Fruit fly (Drosophila melanogaster) whole organism, embryonic: ENCODE data around the gene CG14930.

ENCODE experiments used
- Atf3 ChIP-seq: fragments of 200-800 bp; sonication (Bioruptor generic); optimal IDR thresholded peaks from 3 replicates; lab custom pipeline; 2016; ENCODE audit warnings: missing biosample characterization, missing genetic modification characterization
- Blimp-1 ChIP-seq: fragments of 200-800 bp; sonication (Bioruptor generic); optimal IDR thresholded peaks from 3 replicates; lab custom pipeline; 2018; ENCODE audit warnings: missing biosample characterization, missing genetic modification characterization, mild to moderate bottlenecking, moderate library complexity, missing genetic modification reagents
- CG10979 ChIP-seq: fragments of 200-800 bp; sonication (Bioruptor generic); optimal IDR thresholded peaks from 2 replicates; lab custom pipeline; 2018; ENCODE audit warnings: missing biosample characterization, mild to moderate bottlenecking, missing genetic modification characterization, moderate library complexity
- CG12104 ChIP-seq: fragments of 200-800 bp; sonication (Bioruptor generic); optimal IDR thresholded peaks from 3 replicates; lab custom pipeline; 2016; ENCODE audit warnings: missing biosample characterization, missing genetic modification characterization
- CG1233 ChIP-seq: fragments of 200-800 bp; sonication (Bioruptor generic); optimal IDR thresholded peaks from 4 replicates; lab custom pipeline; 2018; ENCODE audit warnings: missing biosample characterization, mild to moderate bottlenecking, missing genetic modification characterization
- CG13123 ChIP-seq: fragments of 200-800 bp; sonication (Bioruptor generic); optimal IDR thresholded peaks from 2 replicates; lab custom pipeline; 2016; ENCODE audit warnings: missing biosample characterization, missing genetic modification characterization
- CG17328 ChIP-seq: fragments of 200-800 bp; sonication (Bioruptor generic); IDR thresholded peaks from 2 replicates; pipeline ENCODE4 v1.3.6; 2022; ENCODE audit warnings: missing biosample characterization, missing genetic modification characterization
- CG17612 ChIP-seq: fragments of 200-800 bp; sonication (Bioruptor generic); IDR thresholded peaks from 2 replicates; pipeline ENCODE4 v1.3.6; 2022; ENCODE audit warnings: missing biosample characterization, missing genetic modification characterization
- CG2116 ChIP-seq: fragments of 200-800 bp; sonication (Bioruptor generic); optimal IDR thresholded peaks from 3 replicates; lab custom pipeline; 2018; ENCODE audit warnings: missing biosample characterization, mild to moderate bottlenecking, missing genetic modification characterization
- CG2199 ChIP-seq: fragments of 200-800 bp; sonication (Bioruptor generic); IDR thresholded peaks from 3 replicates; pipeline ENCODE4 v1.3.6; 2022; ENCODE audit warnings: missing biosample characterization, missing genetic modification characterization
- CG2678 ChIP-seq: fragments of 200-800 bp; sonication (Bioruptor generic); optimal IDR thresholded peaks from 3 replicates; lab custom pipeline; 2019; ENCODE audit warnings: missing biosample characterization, mild to moderate bottlenecking, missing genetic modification characterization, moderate library complexity
- CG2712 ChIP-seq: fragments of 200-800 bp; optimal IDR thresholded peaks from 3 replicates; lab custom pipeline; 2019; ENCODE audit warnings: missing biosample characterization, mild to moderate bottlenecking, missing genetic modification characterization, moderate library complexity
- CG31224 ChIP-seq: fragments of 200-800 bp; sonication (Bioruptor generic); IDR thresholded peaks from 2 replicates; pipeline ENCODE4 v1.3.6; 2022; ENCODE audit warnings: missing biosample characterization, missing genetic modification characterization
- CG3407 ChIP-seq: fragments of 200-800 bp; sonication (Bioruptor generic); optimal IDR thresholded peaks from 2 replicates; lab custom pipeline; 2018; ENCODE audit warnings: missing biosample characterization, mild to moderate bottlenecking, missing genetic modification characterization
- CG4328 ChIP-seq: fragments of 200-800 bp; sonication (Bioruptor generic); optimal IDR thresholded peaks from 3 replicates; lab custom pipeline; 2017; ENCODE audit warnings: missing biosample characterization, missing genetic modification reagents, missing genetic modification characterization
- CG4424 ChIP-seq: fragments of 200-800 bp; sonication (Bioruptor generic); optimal IDR thresholded peaks from 3 replicates; lab custom pipeline; 2016; ENCODE audit warnings: missing biosample characterization, missing genetic modification characterization
- CG7839 ChIP-seq: fragments of 200-800 bp; sonication (Bioruptor generic); optimal IDR thresholded peaks from 3 replicates; lab custom pipeline; 2018; ENCODE audit warnings: missing biosample characterization, mild to moderate bottlenecking, missing genetic modification characterization, moderate library complexity
- CG8924 ChIP-seq: fragments of 200-800 bp; optimal IDR thresholded peaks from 3 replicates; lab custom pipeline; 2019; ENCODE audit warnings: missing biosample characterization, mild to moderate bottlenecking, missing genetic modification characterization, moderate library complexity
- CG9727 ChIP-seq: fragments of 200-800 bp; sonication (Bioruptor generic); optimal IDR thresholded peaks from 3 replicates; lab custom pipeline; 2017; ENCODE audit warnings: missing biosample characterization, mild to moderate bottlenecking, missing genetic modification characterization
- CG9817 ChIP-seq: fragments of 200-800 bp; sonication (Bioruptor generic); optimal IDR thresholded peaks from 2 replicates; lab custom pipeline; 2018; ENCODE audit warnings: missing biosample characterization, mild to moderate bottlenecking, missing genetic modification characterization, moderate library complexity
- CoRest ChIP-seq: fragments of 200-800 bp; sonication (Bioruptor generic); optimal IDR thresholded peaks from 3 replicates; lab custom pipeline; 2018; ENCODE audit warnings: missing biosample characterization, mild to moderate bottlenecking, missing genetic modification characterization, moderate library complexity
- D19A ChIP-seq: fragments of 200-800 bp; optimal IDR thresholded peaks from 3 replicates; lab custom pipeline; 2019; ENCODE audit warnings: missing biosample characterization, mild to moderate bottlenecking, missing genetic modification characterization, moderate library complexity
- Dp ChIP-seq: fragments of 200-800 bp; sonication (Bioruptor generic); optimal IDR thresholded peaks from 2 replicates; lab custom pipeline; 2018; ENCODE audit warnings: missing biosample characterization, mild to moderate bottlenecking, missing genetic modification characterization, moderate library complexity
- E2f2 ChIP-seq: fragments of 200-800 bp; sonication (Bioruptor generic); IDR thresholded peaks from 2 replicates; pipeline ENCODE4 v1.3.6; 2022; ENCODE audit warnings: missing biosample characterization, missing genetic modification characterization
- Ets65A ChIP-seq: fragments of 200-800 bp; sonication (Bioruptor generic); peaks from one replicate; lab custom pipeline; 2016; ENCODE audit warnings: missing biosample characterization, missing genetic modification characterization
- Lpt ChIP-seq: fragments of >200 bp; optimal IDR thresholded peaks from 2 replicates; lab custom pipeline; 2018; ENCODE audit warnings: missing biosample characterization, missing genetic modification characterization
- Oli ChIP-seq: fragments of 200-800 bp; sonication (Bioruptor generic); optimal IDR thresholded peaks from 2 replicates; lab custom pipeline; 2018; ENCODE audit warnings: missing biosample characterization, mild to moderate bottlenecking, missing genetic modification characterization, moderate library complexity
- Sox102F ChIP-seq: fragments of 200-800 bp; sonication (Bioruptor generic); optimal IDR thresholded peaks from 2 replicates; lab custom pipeline; 2018; ENCODE audit warnings: missing biosample characterization, mild to moderate bottlenecking, missing genetic modification characterization, moderate library complexity
- Stat92E ChIP-seq, 3 experiments: fragments of >200 bp in 2 of 3; fragments of 200-800 bp in 1 of 3; sonication (Bioruptor generic) in 1 of 3; optimal IDR thresholded peaks; 2 replicates each; lab custom pipeline; 2017 to 2019; ENCODE audit warnings: missing biosample characterization in 3 of 3, missing genetic modification characterization in 3 of 3, mild to moderate bottlenecking in 1 of 3, moderate library complexity in 1 of 3
- Xbp1 ChIP-seq: fragments of 200-800 bp; sonication (Bioruptor generic); optimal IDR thresholded peaks from 3 replicates; lab custom pipeline; 2016; ENCODE audit warnings: missing biosample characterization, mild to moderate bottlenecking, missing genetic modification characterization
- Xrp1 ChIP-seq: fragments of 200-800 bp; sonication (Bioruptor generic); IDR thresholded peaks from 2 replicates; pipeline ENCODE4 v1.3.6; 2022; ENCODE audit warnings: missing biosample characterization, missing genetic modification characterization
- bowl ChIP-seq: fragments of 200-800 bp; sonication (Bioruptor generic); IDR thresholded peaks from 2 replicates; pipeline ENCODE4 v1.3.6; 2022; ENCODE audit warnings: missing biosample characterization, missing genetic modification characterization
- ci ChIP-seq: fragments of 200-800 bp; sonication (Bioruptor generic); IDR thresholded peaks from 3 replicates; pipeline ENCODE4 v1.3.6; 2022; ENCODE audit warnings: missing biosample characterization, missing genetic modification characterization
- dimm ChIP-seq: fragments of 200-800 bp; sonication (Bioruptor generic); IDR thresholded peaks from 2 replicates; pipeline ENCODE4 v1.3.6; 2022; ENCODE audit warnings: missing biosample characterization, missing genetic modification characterization
- dysf ChIP-seq: fragments of 200-800 bp; sonication (Bioruptor generic); IDR thresholded peaks from 3 replicates; pipeline ENCODE4 v1.3.6; 2022; ENCODE audit warnings: missing biosample characterization, missing genetic modification characterization
- gem ChIP-seq: fragments of 200-800 bp; sonication (Bioruptor generic); optimal IDR thresholded peaks from 2 replicates; lab custom pipeline; 2019; ENCODE audit warnings: missing biosample characterization, mild to moderate bottlenecking, missing genetic modification characterization, moderate library complexity
- kni ChIP-seq: fragments of 200-800 bp; sonication (Bioruptor generic); optimal IDR thresholded peaks from 3 replicates; lab custom pipeline; 2017; ENCODE audit warnings: mild to moderate bottlenecking, missing biosample characterization, missing genetic modification reagents, missing genetic modification characterization
- lmd ChIP-seq: fragments of 200-800 bp; sonication (Bioruptor generic); IDR thresholded peaks from 2 replicates; pipeline ENCODE4 v1.3.6; 2022; ENCODE audit warnings: missing biosample characterization, missing genetic modification characterization
- lola ChIP-seq, 3 experiments: fragments of >200 bp in 2 of 3; fragments of 200-800 bp in 1 of 3; sonication (Bioruptor generic) in 1 of 3; optimal IDR thresholded peaks; 2 replicates each; lab custom pipeline; 2017 to 2019; ENCODE audit warnings: missing biosample characterization in 3 of 3, missing genetic modification characterization in 3 of 3, mild to moderate bottlenecking in 1 of 3, moderate library complexity in 1 of 3
- nom ChIP-seq: fragments of 200-800 bp; sonication (Bioruptor generic); optimal IDR thresholded peaks from 2 replicates; lab custom pipeline; 2017; ENCODE audit warnings: missing biosample characterization, missing genetic modification characterization, mild to moderate bottlenecking, moderate library complexity, missing genetic modification reagents
- phol ChIP-seq: fragments of 200-800 bp; sonication (Bioruptor generic); optimal IDR thresholded peaks from 3 replicates; lab custom pipeline; 2018; ENCODE audit warnings: missing biosample characterization, mild to moderate bottlenecking, missing genetic modification characterization, moderate library complexity
- prd ChIP-seq, 3 experiments: fragments of >200 bp in 2 of 3; fragments of 200-800 bp in 1 of 3; sonication (Bioruptor generic) in 1 of 3; optimal IDR thresholded peaks in 2 of 3; IDR thresholded peaks in 1 of 3; 2 replicates in 2 of 3; 3 replicates in 1 of 3; pipeline versions ENCODE4 v1.3.6 to Lab custom; 2017 to 2022; ENCODE audit warnings: missing biosample characterization in 1 of 3, missing genetic modification characterization in 1 of 3
- run ChIP-seq: fragments of 200-800 bp; sonication (Bioruptor generic); optimal IDR thresholded peaks from 3 replicates; lab custom pipeline; 2018; ENCODE audit warnings: missing biosample characterization, mild to moderate bottlenecking, missing genetic modification characterization
- ssp ChIP-seq: fragments of 200-800 bp; sonication (Bioruptor generic); IDR thresholded peaks from 2 replicates; pipeline ENCODE4 v1.3.6; 2022; ENCODE audit warnings: missing biosample characterization, missing genetic modification characterization
- wor ChIP-seq: fragments of 200-800 bp; sonication (Bioruptor generic); IDR thresholded peaks from 2 replicates; pipeline ENCODE4 v1.3.6; 2022; ENCODE audit warnings: missing biosample characterization, missing genetic modification characterization

The CG14930 gene

dm6 chr2L:11484407-11484806 is 36.7 kb downstream of the CG14930 start, which contains the start of the genes CG43355 and sala:
TSS of gene CG43355 (plus strand) at chr2L:11484707.
TSS of gene sala (plus strand) at chr2L:11484707.
- TF ChIP-seq CG2116 (GFP tag; lab: Kevin White, UChicago) (peak; percentile 20), dimm (GFP tag; lab: Robert Waterston, UW) (no peak)

dm6 chr2L:11474960-11475359 is 46.1 kb downstream of the CG14930 start:
- TF ChIP-seq CG12104 (GFP tag; lab: Kevin White, UChicago) (no peak), CG13123 (GFP tag; lab: Kevin White, UChicago) (no peak), CG2199 (GFP tag; lab: Robert Waterston, UW) (0 out of 3 replicates have a peak, but pooled peaks have one; percentile 26), CG31224 (GFP tag; lab: Robert Waterston, UW) (no peak), run (no peak), CG9817 (no peak), Dp (no peak), CG17612 (0 out of 2 replicates have a peak, but pooled peaks have one; percentile 20), wor (GFP tag; lab: Robert Waterston, UW) (no peak), CG4328 (GFP tag; lab: Kevin White, UChicago) (no peak), ssp (GFP tag; lab: Robert Waterston, UW) (no peak), Stat92E (GFP tag; optimal IDR thresholded peaks at IDR 0.05; lab: Kevin White, UChicago) (peak in 1 of 3 experiments; percentile 36), lola (GFP tag; optimal IDR thresholded peaks at IDR 0.05; lab: Kevin White, UChicago) (peak in 1 of 3 experiments; percentile 13)

- TF ChIP-seq D19A (tag; lab: Kevin White, UChicago): peak; percentile 36
- no peak for TF ChIP-seq CG3407 (GFP tag; lab: Kevin White, UChicago)
- peak; percentile 22; the same call in 1 of the 2 replicates for TF ChIP-seq lmd (GFP tag; lab: Robert Waterston, UW)
- TF ChIP-seq E2f2: no peak
- TF ChIP-seq CG9727: peak; percentile 49
- no peak for TF ChIP-seq prd (optimal IDR thresholded peaks at IDR 0.05; lab: Kevin White, UChicago)
- TF ChIP-seq prd (GFP tag; IDR thresholded peaks at IDR 0.05; lab: Robert Waterston, UW): peak; percentile 49; the same call in 1 of the 3 replicates
- no peak for TF ChIP-seq Xbp1 (GFP tag; lab: Kevin White, UChicago)
- TF ChIP-seq bowl (GFP tag; lab: Robert Waterston, UW): no peak
- peak; percentile 31 for TF ChIP-seq Sox102F (GFP tag; lab: Kevin White, UChicago)
- peak in 1 of 3 experiments; percentile 39 for TF ChIP-seq lola (GFP tag; optimal IDR thresholded peaks at IDR 0.05; lab: Kevin White, UChicago)
- peak; percentile 74 for TF ChIP-seq Ets65A (GFP tag; lab: Kevin White, UChicago)
- peak; percentile 41 for TF ChIP-seq Blimp-1 (GFP tag; lab: Kevin White, UChicago)
- peak; percentile 15 for TF ChIP-seq CG7839 (tag; lab: Kevin White, UChicago)
- TF ChIP-seq CG2712 (tag; lab: Kevin White, UChicago): peak; percentile 57
- peak; percentile 65; the same call in 1 of the 2 replicates for TF ChIP-seq Xrp1 (GFP tag; lab: Robert Waterston, UW)
- TF ChIP-seq Lpt (GFP tag; lab: Kevin White, UChicago): no peak
- peak; percentile 25 for TF ChIP-seq CG4424 (GFP tag; lab: Kevin White, UChicago)
- TF ChIP-seq CG10979 (tag; lab: Kevin White, UChicago): peak; percentile 53
- no peak for TF ChIP-seq nom (GFP tag; lab: Kevin White, UChicago)
- TF ChIP-seq dysf: peak; percentile 39; the same call in 1 of the 3 replicates
- no peak for TF ChIP-seq Atf3 (GFP tag; lab: Kevin White, UChicago)
- peak; percentile 55 for TF ChIP-seq gem (tag; lab: Kevin White, UChicago)
- peak; percentile 15 for TF ChIP-seq CG8924 (tag; lab: Kevin White, UChicago)
- TF ChIP-seq CG2678 (tag; lab: Kevin White, UChicago): peak; percentile 33
- TF ChIP-seq kni (GFP tag; lab: Kevin White, UChicago): peak; percentile 67
- TF ChIP-seq ci: 0 out of 3 replicates have a peak, but pooled peaks have one; percentile 22
- peak; percentile 51 for TF ChIP-seq phol (tag; lab: Kevin White, UChicago)
- TF ChIP-seq CoRest (tag; lab: Kevin White, UChicago): peak; percentile 9
- TF ChIP-seq CG17328: peak; percentile 34; the same call in 1 of the 2 replicates
- TF ChIP-seq CG1233 (GFP tag; lab: Kevin White, UChicago): peak; percentile 1
- peak; percentile 11 for TF ChIP-seq Oli (tag; lab: Kevin White, UChicago)
Measured at dm6 chr2L:11471979-11472514, 49.0 kb downstream of the CG14930 start.
